Worm (Caenorhabditis elegans) whole organism, L4/young adult: ENCODE measurements around the gene dsl-7.

Experiments
- W03F9.2 ChIP-seq: fragments of 150-350 bp; optimal IDR thresholded peaks from 2 replicates; lab custom pipeline; 2014; ENCODE audit warnings: missing biosample characterization, missing genetic modification characterization
- dao-5 ChIP-seq: sonication (generic microtip); optimal IDR thresholded peaks from 2 replicates; lab custom pipeline; 2016; ENCODE audit warnings: missing genotype, missing genetic modification characterization, moderate library complexity, missing compliant biosample characterization
- him-1 ChIP-seq: sonication (generic microtip); optimal IDR thresholded peaks from 2 replicates; lab custom pipeline; 2016; ENCODE audit warnings: missing genotype, missing genetic modification reagents, missing genetic modification characterization, missing compliant biosample characterization

ce11 chrV:12988256-12988655 lies 4.7 kb upstream of the dsl-7 start, which contains the start of gene F15B9.8:
- TF ChIP-seq W03F9.2 = no peak
- no peak for TF ChIP-seq him-1 (tag; lab: Kevin White, UChicago)
- no peak for TF ChIP-seq dao-5
